Fruit fly (Drosophila melanogaster) whole organism, pupa: ENCODE results near the gene CG31007.

Experiments used
- CG10348 ChIP-seq: fragments of 200-800 bp; sonication (Bioruptor generic); IDR thresholded peaks from 2 replicates; pipeline ENCODE4 v1.3.6; 2022; ENCODE audit warnings: missing biosample characterization, missing genetic modification characterization
- CG12605 ChIP-seq: fragments of 200-800 bp; sonication (Bioruptor generic); IDR thresholded peaks from 2 replicates; pipeline ENCODE4 v1.3.6; 2022; ENCODE audit warnings: missing biosample characterization, missing genetic modification characterization
- CG13204 ChIP-seq: fragments of 200-800 bp; sonication (Bioruptor generic); optimal IDR thresholded peaks from 2 replicates; lab custom pipeline; 2018; ENCODE audit warnings: missing biosample characterization, mild to moderate bottlenecking, missing genetic modification characterization, moderate library complexity
- CG14655 ChIP-seq: fragments of 200-800 bp; sonication (Bioruptor generic); optimal IDR thresholded peaks from 3 replicates; lab custom pipeline; 2017; ENCODE audit warnings: mild to moderate bottlenecking, missing biosample characterization, missing genetic modification reagents, missing genetic modification characterization
- CG15710 ChIP-seq: fragments of 200-800 bp; sonication (Bioruptor generic); optimal IDR thresholded peaks from 2 replicates; lab custom pipeline; 2018; ENCODE audit warnings: missing biosample characterization, mild to moderate bottlenecking, missing genetic modification characterization, moderate library complexity
- CG17806 ChIP-seq: fragments of 200-800 bp; sonication (Bioruptor generic); optimal IDR thresholded peaks from 2 replicates; lab custom pipeline; 2018; ENCODE audit warnings: missing biosample characterization, mild to moderate bottlenecking, missing genetic modification characterization, moderate library complexity
- CG32121 ChIP-seq: fragments of 200-800 bp; sonication (Bioruptor generic); IDR thresholded peaks from 2 replicates; pipeline ENCODE4 v1.3.6; 2022; ENCODE audit warnings: missing biosample characterization, missing genetic modification characterization
- CG34367 ChIP-seq: fragments of 200-800 bp; sonication (Bioruptor generic); optimal IDR thresholded peaks from 2 replicates; lab custom pipeline; 2018; ENCODE audit warnings: missing biosample characterization, mild to moderate bottlenecking, missing genetic modification characterization
- CG4496 ChIP-seq: fragments of 200-800 bp; sonication (Bioruptor generic); IDR thresholded peaks from 3 replicates; pipeline ENCODE4 v1.3.6; 2022; ENCODE audit warnings: missing biosample characterization, missing genetic modification characterization
- CG8159 ChIP-seq: fragments of 200-800 bp; sonication (Bioruptor generic); optimal IDR thresholded peaks from 3 replicates; lab custom pipeline; 2018; ENCODE audit warnings: missing biosample characterization, mild to moderate bottlenecking, missing genetic modification characterization, moderate library complexity
- CG8301 ChIP-seq: fragments of 200-800 bp; sonication (Bioruptor generic); optimal IDR thresholded peaks from 2 replicates; lab custom pipeline; 2018; ENCODE audit warnings: missing biosample characterization, mild to moderate bottlenecking, missing genetic modification characterization
- CG9948 ChIP-seq: fragments of 200-800 bp; sonication (Bioruptor generic); optimal IDR thresholded peaks from 2 replicates; lab custom pipeline; 2018; ENCODE audit warnings: missing biosample characterization, mild to moderate bottlenecking, missing genetic modification characterization, moderate library complexity
- D1 ChIP-seq: fragments of 200-800 bp; sonication (Bioruptor generic); optimal IDR thresholded peaks from 2 replicates; lab custom pipeline; 2018; ENCODE audit warnings: missing biosample characterization, mild to moderate bottlenecking, missing genetic modification characterization, moderate library complexity
- EcR ChIP-seq: fragments of 200-800 bp; sonication (Bioruptor generic); optimal IDR thresholded peaks from 3 replicates; lab custom pipeline; 2019; ENCODE audit warnings: missing biosample characterization, missing genetic modification characterization, mild to moderate bottlenecking, moderate library complexity, missing genetic modification reagents
- Ets98B ChIP-seq: fragments of 200-800 bp; sonication (Bioruptor generic); IDR thresholded peaks from 2 replicates; pipeline ENCODE4 v1.3.6; 2022; ENCODE audit warnings: missing biosample characterization, missing genetic modification characterization
- Pif1A ChIP-seq: fragments of 200-800 bp; sonication (Bioruptor generic); optimal IDR thresholded peaks from 3 replicates; lab custom pipeline; 2016; ENCODE audit warnings: missing biosample characterization, missing genetic modification characterization
- Pif1B ChIP-seq: fragments of 200-800 bp; sonication (Bioruptor generic); optimal IDR thresholded peaks from 3 replicates; lab custom pipeline; 2016; ENCODE audit warnings: missing biosample characterization, missing genetic modification characterization
- Snoo ChIP-seq: fragments of 200-800 bp; sonication (Bioruptor generic); optimal IDR thresholded peaks from 3 replicates; lab custom pipeline; 2017; ENCODE audit warnings: missing biosample characterization, mild to moderate bottlenecking, missing genetic modification characterization, inconsistent platforms
- fd96Ca ChIP-seq: fragments of 200-800 bp; sonication (Bioruptor generic); IDR thresholded peaks from 3 replicates; pipeline ENCODE4 v1.3.6; 2022; ENCODE audit warnings: missing biosample characterization, missing genetic modification characterization
- gl ChIP-seq: fragments of 200-800 bp; sonication (Bioruptor generic); optimal IDR thresholded peaks from 2 replicates; lab custom pipeline; 2018; ENCODE audit warnings: missing biosample characterization, mild to moderate bottlenecking, missing genetic modification characterization
- rn ChIP-seq: fragments of 200-800 bp; sonication (Bioruptor generic); IDR thresholded peaks from 2 replicates; pipeline ENCODE4 v1.3.6; 2022; ENCODE audit warnings: missing biosample characterization, missing genetic modification characterization

The CG31007 gene

DNA sequence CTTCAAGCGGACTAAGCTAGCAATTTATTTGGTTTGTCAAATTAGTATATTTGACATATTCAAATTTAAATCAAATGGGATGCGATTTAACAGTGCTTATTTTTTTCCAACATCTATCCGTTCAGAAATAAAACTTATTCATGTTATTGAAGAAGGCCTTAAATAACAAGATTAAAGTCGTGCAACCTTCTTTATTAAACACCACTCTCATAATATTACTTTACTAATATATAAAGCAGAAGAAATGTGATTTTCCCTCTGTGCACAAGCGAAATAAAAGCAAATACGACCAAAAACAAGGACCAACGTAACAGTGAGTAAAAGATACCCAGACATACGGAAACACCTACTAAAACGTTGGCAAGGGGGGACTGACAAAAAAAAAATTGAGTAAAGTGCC lies 14.3 kb upstream of the CG31007 start:
- TF ChIP-seq D1 (tag; lab: Kevin White, UChicago) (no peak), CG15710 (no peak), Pif1A (GFP tag; lab: Kevin White, UChicago) (no peak), CG10348 (no peak), EcR (no peak), CG9948 (tag; lab: Kevin White, UChicago) (no peak), CG13204 (GFP tag; lab: Kevin White, UChicago) (no peak), CG4496 (GFP tag; lab: Robert Waterston, UW) (no peak), CG8301 (tag; lab: Kevin White, UChicago) (no peak), Snoo (tag; lab: Kevin White, UChicago) (no peak), rn (GFP tag; lab: Robert Waterston, UW) (no peak), CG14655 (GFP tag; lab: Kevin White, UChicago) (no peak), Ets98B (GFP tag; lab: Robert Waterston, UW) (no peak), CG34367 (tag; lab: Kevin White, UChicago) (no peak), gl (tag; lab: Kevin White, UChicago) (no peak), Pif1B (GFP tag; lab: Kevin White, UChicago) (no peak), CG12605 (GFP tag; lab: Robert Waterston, UW) (no peak)

- TF ChIP-seq rn (GFP tag; lab: Robert Waterston, UW) (no peak), Snoo (tag; lab: Kevin White, UChicago) (no peak), D1 (tag; lab: Kevin White, UChicago) (no peak), CG12605 (GFP tag; lab: Robert Waterston, UW) (no peak), EcR (no peak), Pif1A (GFP tag; lab: Kevin White, UChicago) (no peak), CG17806 (tag; lab: Kevin White, UChicago) (no peak), CG13204 (GFP tag; lab: Kevin White, UChicago) (no peak), fd96Ca (GFP tag; lab: Robert Waterston, UW) (no peak), gl (tag; lab: Kevin White, UChicago) (no peak), CG10348 (no peak), CG8301 (tag; lab: Kevin White, UChicago) (no peak), Ets98B (GFP tag; lab: Robert Waterston, UW) (no peak), CG14655 (GFP tag; lab: Kevin White, UChicago) (no peak), CG32121 (GFP tag; lab: Robert Waterston, UW) (no peak), CG9948 (tag; lab: Kevin White, UChicago) (no peak), CG15710 (no peak), Pif1B (GFP tag; lab: Kevin White, UChicago) (no peak)
Measured at dm6 chr3R:30989948-30990347, 2.3 kb downstream of the CG31007 start, which contains the start of gene CG31008. Gene CG31008, minus strand, starts transcription at chr3R:30990006.

dm6 chr3R:30964220-30964619 lies 28.0 kb downstream of the CG31007 start, which contains the start of gene Ctr1C:
Gene Ctr1C, minus strand, starts transcription at chr3R:30964320.
- no peak for TF ChIP-seq CG4496 (GFP tag; lab: Robert Waterston, UW)
- TF ChIP-seq rn (GFP tag; lab: Robert Waterston, UW) = no peak
- no peak for TF ChIP-seq CG34367 (tag; lab: Kevin White, UChicago)
- no peak for TF ChIP-seq CG9948 (tag; lab: Kevin White, UChicago)
- TF ChIP-seq CG8301 (tag; lab: Kevin White, UChicago) = no peak
- TF ChIP-seq CG13204 (GFP tag; lab: Kevin White, UChicago) = no peak
- TF ChIP-seq CG32121 (GFP tag; lab: Robert Waterston, UW) = no peak
- TF ChIP-seq CG12605 (GFP tag; lab: Robert Waterston, UW) = no peak
- TF ChIP-seq Snoo (tag; lab: Kevin White, UChicago) = no peak
- TF ChIP-seq D1 (tag; lab: Kevin White, UChicago) = no peak
- no peak for TF ChIP-seq CG14655 (GFP tag; lab: Kevin White, UChicago)
- TF ChIP-seq, all 21 proteins: peak for 0

DNA sequence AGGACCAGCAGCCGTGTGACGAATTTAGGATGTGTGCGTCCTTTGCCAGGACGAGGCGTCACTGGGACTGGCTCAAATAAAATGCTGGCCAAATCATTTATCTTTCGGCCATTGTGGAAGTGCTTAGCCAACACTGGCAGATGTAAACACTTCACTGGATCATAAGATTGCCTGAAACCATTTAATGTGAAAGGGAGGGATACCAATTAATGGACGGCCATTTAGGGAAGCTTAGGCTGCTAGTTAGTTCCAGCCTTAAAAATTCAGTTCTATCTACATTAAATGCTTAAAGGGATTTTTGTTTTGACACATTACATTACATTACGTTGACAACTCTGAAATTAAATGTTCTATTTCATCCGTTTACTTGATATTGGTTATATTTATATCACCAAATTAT lies 32.9 kb downstream of the CG31007 start, which contains the start of gene CG15548:
Gene CG15548 (plus strand): TSS at position 301 of the 400 bp plus-strand sequence.
- TF ChIP-seq CG9948 (tag; lab: Kevin White, UChicago) (no peak), CG10348 (no peak), CG4496 (GFP tag; lab: Robert Waterston, UW) (no peak), CG8301 (tag; lab: Kevin White, UChicago) (no peak), rn (GFP tag; lab: Robert Waterston, UW) (no peak), fd96Ca (GFP tag; lab: Robert Waterston, UW) (no peak), CG8159 (tag; lab: Kevin White, UChicago) (no peak), CG17806 (tag; lab: Kevin White, UChicago) (no peak), D1 (tag; lab: Kevin White, UChicago) (no peak), Pif1B (GFP tag; lab: Kevin White, UChicago) (no peak), CG15710 (no peak), gl (tag; lab: Kevin White, UChicago) (no peak)

dm6 chr3R:30946352-30946751 lies 45.9 kb downstream of the CG31007 start:
- TF ChIP-seq CG8301 (tag; lab: Kevin White, UChicago) (no peak), Snoo (tag; lab: Kevin White, UChicago) (no peak), CG9948 (tag; lab: Kevin White, UChicago) (no peak), gl (tag; lab: Kevin White, UChicago) (no peak), CG14655 (GFP tag; lab: Kevin White, UChicago) (no peak), D1 (tag; lab: Kevin White, UChicago) (no peak), Pif1B (GFP tag; lab: Kevin White, UChicago) (no peak), EcR (no peak), Pif1A (GFP tag; lab: Kevin White, UChicago) (no peak), CG12605 (GFP tag; lab: Robert Waterston, UW) (no peak), CG4496 (GFP tag; lab: Robert Waterston, UW) (no peak), CG32121 (GFP tag; lab: Robert Waterston, UW) (no peak), Ets98B (GFP tag; lab: Robert Waterston, UW) (no peak)
